Fruit fly (Drosophila melanogaster) whole organism, embryonic: Measurements from ENCODE around the gene jus.

Source experiments
- B-H2 ChIP-seq: fragments of 200-800 bp; sonication (Bioruptor generic); optimal IDR thresholded peaks from 2 replicates; lab custom pipeline; 2018; ENCODE audit warnings: missing biosample characterization, mild to moderate bottlenecking, missing genetic modification characterization
- BEAF-32 ChIP-seq: fragments of 200-800 bp; sonication (Bioruptor generic); optimal IDR thresholded peaks from 3 replicates; lab custom pipeline; 2017; ENCODE audit warnings: missing biosample characterization, missing genetic modification characterization, mild to moderate bottlenecking, moderate library complexity, missing genetic modification reagents
- CG10321 ChIP-seq: fragments of 200-800 bp; sonication (Bioruptor generic); IDR thresholded peaks from 2 replicates; pipeline ENCODE4 v1.3.6; 2022; ENCODE audit warnings: missing biosample characterization, missing genetic modification characterization
- CG12744 ChIP-seq: fragments of 200-800 bp; sonication (Bioruptor generic); optimal IDR thresholded peaks from 2 replicates; lab custom pipeline; 2016; ENCODE audit warnings: missing biosample characterization, missing genetic modification characterization
- CG12942 ChIP-seq: fragments of 200-800 bp; sonication (Bioruptor generic); optimal IDR thresholded peaks from 3 replicates; lab custom pipeline; 2016; ENCODE audit warnings: missing biosample characterization, missing genetic modification characterization
- CG13775 ChIP-seq: fragments of 200-800 bp; sonication (Bioruptor generic); optimal IDR thresholded peaks from 3 replicates; lab custom pipeline; 2017; ENCODE audit warnings: missing biosample characterization, mild to moderate bottlenecking, missing genetic modification characterization
- CG14965 ChIP-seq: fragments of 200-800 bp; sonication (Bioruptor generic); optimal IDR thresholded peaks from 2 replicates; lab custom pipeline; 2016; ENCODE audit warnings: missing biosample characterization, missing genetic modification characterization, borderline replicate concordance
- CG15011 ChIP-seq: fragments of 200-800 bp; sonication (Bioruptor generic); optimal IDR thresholded peaks from 3 replicates; lab custom pipeline; 2018; ENCODE audit warnings: missing biosample characterization, mild to moderate bottlenecking, missing genetic modification characterization
- CG16815 ChIP-seq: fragments of 200-800 bp; sonication (Bioruptor generic); optimal IDR thresholded peaks from 3 replicates; lab custom pipeline; 2017; ENCODE audit warnings: missing biosample characterization, mild to moderate bottlenecking, missing genetic modification characterization
- CG17802 ChIP-seq: fragments of 200-800 bp; sonication (Bioruptor generic); optimal IDR thresholded peaks from 2 replicates; lab custom pipeline; 2018; ENCODE audit warnings: missing biosample characterization, mild to moderate bottlenecking, missing genetic modification characterization, moderate library complexity
- CG2202 ChIP-seq: fragments of 200-800 bp; sonication (Bioruptor generic); optimal IDR thresholded peaks from 2 replicates; lab custom pipeline; 2018; ENCODE audit warnings: missing biosample characterization, mild to moderate bottlenecking, missing genetic modification characterization
- CG33557 ChIP-seq: fragments of 200-800 bp; sonication (Bioruptor generic); optimal IDR thresholded peaks from 2 replicates; lab custom pipeline; 2019; ENCODE audit warnings: missing biosample characterization, mild to moderate bottlenecking, missing genetic modification characterization, moderate library complexity
- CG3407 ChIP-seq: fragments of 200-800 bp; sonication (Bioruptor generic); optimal IDR thresholded peaks from 2 replicates; lab custom pipeline; 2018; ENCODE audit warnings: missing biosample characterization, mild to moderate bottlenecking, missing genetic modification characterization
- CG34376 ChIP-seq: fragments of 200-800 bp; sonication (Bioruptor generic); optimal IDR thresholded peaks from 2 replicates; lab custom pipeline; 2018; ENCODE audit warnings: missing biosample characterization, mild to moderate bottlenecking, missing genetic modification characterization
- CG7357 ChIP-seq: fragments of 200-800 bp; sonication (Bioruptor generic); IDR thresholded peaks from 3 replicates; pipeline ENCODE4 v1.3.6; 2022; ENCODE audit warnings: missing biosample characterization, missing genetic modification characterization
- D ChIP-seq, 2 experiments: fragments of 200-800 bp in 1 of 2; fragments of >200 bp in 1 of 2; sonication (Bioruptor generic) in 1 of 2; optimal IDR thresholded peaks; 2 replicates in 1 of 2; 3 replicates in 1 of 2; lab custom pipeline; 2017; ENCODE audit warnings: mild to moderate bottlenecking in 1 of 2, missing biosample characterization in 1 of 2, missing genetic modification characterization in 1 of 2, missing genetic modification reagents in 1 of 2
- Dbx ChIP-seq: fragments of 200-800 bp; sonication (Bioruptor generic); IDR thresholded peaks from 3 replicates; pipeline ENCODE4 v1.3.6; 2022; ENCODE audit warnings: missing biosample characterization, missing genetic modification characterization
- Dip2 ChIP-seq: fragments of 200-800 bp; sonication (Bioruptor generic); IDR thresholded peaks from 2 replicates; pipeline ENCODE4 v1.3.6; 2022; ENCODE audit warnings: missing biosample characterization, missing genetic modification characterization
- Drgx ChIP-seq: fragments of 200-800 bp; sonication (Bioruptor generic); IDR thresholded peaks from 2 replicates; pipeline ENCODE4 v1.3.6; 2022; ENCODE audit warnings: missing biosample characterization, missing genetic modification characterization
- E2f2 ChIP-seq: fragments of 200-800 bp; sonication (Bioruptor generic); IDR thresholded peaks from 2 replicates; pipeline ENCODE4 v1.3.6; 2022; ENCODE audit warnings: missing biosample characterization, missing genetic modification characterization
- HLHmδ ChIP-seq: fragments of 200-800 bp; sonication (Bioruptor generic); optimal IDR thresholded peaks from 2 replicates; lab custom pipeline; 2018; ENCODE audit warnings: missing biosample characterization, mild to moderate bottlenecking, missing genetic modification characterization, moderate library complexity
- HmgD ChIP-seq: fragments of 200-800 bp; sonication (Bioruptor generic); optimal IDR thresholded peaks from 3 replicates; lab custom pipeline; 2016; ENCODE audit warnings: missing biosample characterization, missing genetic modification characterization
- MBD-R2 ChIP-seq: fragments of 200-800 bp; sonication (Bioruptor generic); IDR thresholded peaks from 2 replicates; pipeline ENCODE4 v1.3.6; 2022; ENCODE audit warnings: missing biosample characterization, missing genetic modification characterization
- Mes4 ChIP-seq: fragments of 200-800 bp; sonication (Bioruptor generic); optimal IDR thresholded peaks from 2 replicates; lab custom pipeline; 2016; ENCODE audit warnings: missing biosample characterization, missing genetic modification characterization
- Nf-YA ChIP-seq: fragments of 200-800 bp; sonication (Bioruptor generic); IDR thresholded peaks from 2 replicates; pipeline ENCODE4 v1.3.6; 2022; ENCODE audit warnings: missing biosample characterization, missing genetic modification characterization
- Nf-YC ChIP-seq: fragments of 200-800 bp; optimal IDR thresholded peaks from 3 replicates; lab custom pipeline; 2019; ENCODE audit warnings: missing biosample characterization, mild to moderate bottlenecking, missing genetic modification characterization, moderate library complexity
- Rx ChIP-seq: fragments of 200-800 bp; sonication (Bioruptor generic); IDR thresholded peaks from 2 replicates; pipeline ENCODE4 v1.3.6; 2022; ENCODE audit warnings: missing biosample characterization, missing genetic modification characterization
- Side ChIP-seq: fragments of 200-800 bp; sonication (Bioruptor generic); optimal IDR thresholded peaks from 2 replicates; lab custom pipeline; 2016; ENCODE audit warnings: missing biosample characterization, missing genetic modification characterization
- Taf1 ChIP-seq: fragments of 200-800 bp; sonication (Bioruptor generic); IDR thresholded peaks from 2 replicates; pipeline ENCODE4 v1.3.6; 2022; ENCODE audit warnings: missing biosample characterization, missing genetic modification characterization
- al ChIP-seq: fragments of 200-800 bp; sonication (Bioruptor generic); IDR thresholded peaks from 2 replicates; pipeline ENCODE4 v1.3.6; 2022; ENCODE audit warnings: missing biosample characterization, missing genetic modification characterization
- bowl ChIP-seq: fragments of 200-800 bp; sonication (Bioruptor generic); IDR thresholded peaks from 2 replicates; pipeline ENCODE4 v1.3.6; 2022; ENCODE audit warnings: missing biosample characterization, missing genetic modification characterization
- ci ChIP-seq: fragments of 200-800 bp; sonication (Bioruptor generic); IDR thresholded peaks from 3 replicates; pipeline ENCODE4 v1.3.6; 2022; ENCODE audit warnings: missing biosample characterization, missing genetic modification characterization
- corto ChIP-seq: fragments of 200-800 bp; sonication (Bioruptor generic); optimal IDR thresholded peaks from 2 replicates; lab custom pipeline; 2016; ENCODE audit warnings: missing biosample characterization, mild to moderate bottlenecking, missing genetic modification characterization, moderate library complexity
- crp ChIP-seq, 2 experiments: fragments of 200-800 bp; sonication (Bioruptor generic); optimal IDR thresholded peaks; 2 replicates in 1 of 2; 3 replicates in 1 of 2; lab custom pipeline; 2017; ENCODE audit warnings: missing biosample characterization in 2 of 2, missing genetic modification characterization in 2 of 2, mild to moderate bottlenecking in 1 of 2, moderate library complexity in 1 of 2
- fd102C ChIP-seq: fragments of 200-800 bp; sonication (Bioruptor generic); optimal IDR thresholded peaks from 2 replicates; lab custom pipeline; 2018; ENCODE audit warnings: missing biosample characterization, mild to moderate bottlenecking, missing genetic modification characterization, moderate library complexity
- gfzf ChIP-seq: fragments of 200-800 bp; sonication (Bioruptor generic); optimal IDR thresholded peaks from 2 replicates; lab custom pipeline; 2016; ENCODE audit warnings: missing biosample characterization, mild to moderate bottlenecking, missing genetic modification characterization, moderate library complexity
- gsb ChIP-seq: fragments of 200-800 bp; sonication (Bioruptor generic); IDR thresholded peaks from 2 replicates; pipeline ENCODE4 v1.3.6; 2022; ENCODE audit warnings: missing biosample characterization, missing genetic modification characterization
- jigr1 ChIP-seq: fragments of 200-800 bp; sonication (Bioruptor generic); IDR thresholded peaks from 3 replicates; pipeline ENCODE4 v1.3.6; 2022; ENCODE audit warnings: missing biosample characterization, missing genetic modification characterization
- klu ChIP-seq: fragments of 200-800 bp; sonication (Bioruptor generic); IDR thresholded peaks from 2 replicates; pipeline ENCODE4 v1.3.6; 2022; ENCODE audit warnings: missing biosample characterization, missing genetic modification characterization
- lmd ChIP-seq: fragments of 200-800 bp; sonication (Bioruptor generic); IDR thresholded peaks from 2 replicates; pipeline ENCODE4 v1.3.6; 2022; ENCODE audit warnings: missing biosample characterization, missing genetic modification characterization
- mld ChIP-seq: fragments of 200-800 bp; sonication (Bioruptor generic); IDR thresholded peaks from 3 replicates; pipeline ENCODE4 v1.3.6; 2022; ENCODE audit warnings: missing biosample characterization, missing genetic modification characterization; ENCODE audit not compliant: partially characterized antibody
- pb ChIP-seq: fragments of 200-800 bp; sonication (Bioruptor generic); optimal IDR thresholded peaks from 3 replicates; lab custom pipeline; 2016; ENCODE audit warnings: missing biosample characterization, missing genetic modification characterization
- peb ChIP-seq: fragments of 200-800 bp; sonication (Bioruptor generic); IDR thresholded peaks from 2 replicates; pipeline ENCODE4 v1.3.6; 2022; ENCODE audit warnings: missing biosample characterization, missing genetic modification characterization
- pfk ChIP-seq: fragments of 200-800 bp; sonication (Bioruptor generic); optimal IDR thresholded peaks from 2 replicates; lab custom pipeline; 2018; ENCODE audit warnings: missing biosample characterization, mild to moderate bottlenecking, missing genetic modification characterization, moderate library complexity
- pho ChIP-seq: fragments of 200-800 bp; sonication (Bioruptor generic); optimal IDR thresholded peaks from 2 replicates; lab custom pipeline; 2016; ENCODE audit warnings: missing biosample characterization, missing genetic modification characterization
- pzg ChIP-seq: fragments of 200-800 bp; sonication (Bioruptor generic); optimal IDR thresholded peaks from 3 replicates; lab custom pipeline; 2018; ENCODE audit warnings: missing biosample characterization, mild to moderate bottlenecking, missing genetic modification characterization, moderate library complexity
- ttk ChIP-seq: fragments of 200-800 bp; sonication (Bioruptor generic); IDR thresholded peaks from 2 replicates; pipeline ENCODE4 v2.1.2; 2022; ENCODE audit warnings: missing biosample characterization, missing genetic modification characterization

Gene jus

dm6 chr3R:29124128-29124527 lies 70.7 kb downstream of the jus start (continued):
- peak; percentile 55; the same call in 1 of the 2 replicates for TF ChIP-seq Nf-YA (GFP tag; lab: Robert Waterston, UW)
- TF ChIP-seq ttk (GFP tag; lab: Robert Waterston, UW) = peak; percentile 73
- peak; percentile 68 for TF ChIP-seq al (GFP tag; lab: Robert Waterston, UW)
- peak; percentile 52; the same call in 1 of the 2 replicates for TF ChIP-seq Taf1 (GFP tag; lab: Robert Waterston, UW)
- 0 out of 2 replicates have a peak, but pooled peaks have one; percentile 42 for TF ChIP-seq klu (GFP tag; lab: Robert Waterston, UW)
- no peak for TF ChIP-seq CG34376 (GFP tag; lab: Kevin White, UChicago)
- TF ChIP-seq pzg (GFP tag; lab: Kevin White, UChicago) = no peak
- peak; percentile 26 for TF ChIP-seq CG12942 (GFP tag; lab: Kevin White, UChicago)
- TF ChIP-seq ci (GFP tag; lab: Robert Waterston, UW) = peak; percentile 81
- no peak for TF ChIP-seq fd102C
- TF ChIP-seq E2f2 (GFP tag; lab: Robert Waterston, UW) = peak; percentile 33; the same call in 1 of the 2 replicates
- no peak for TF ChIP-seq B-H2
- no peak for TF ChIP-seq Dip2 (GFP tag; lab: Robert Waterston, UW)
- no peak for TF ChIP-seq HLHmδ (GFP tag; lab: Kevin White, UChicago)
- no peak for TF ChIP-seq jigr1 (GFP tag; lab: Robert Waterston, UW)
- TF ChIP-seq, all 482 proteins: peak for 277

dm6 chr3R:29122817-29123611 lies 71.8 kb downstream of the jus start, which contains the start of the genes yem and Ctl2:
TSS of gene yem (minus strand) at chr3R:29122879.
TSS of gene Ctl2 (plus strand) at chr3R:29123370.
- peak; percentile 39; the same call in 1 of the 3 replicates for TF ChIP-seq mld (GFP tag; lab: Robert Waterston, UW)
- TF ChIP-seq lmd = peak; percentile 55
- TF ChIP-seq pho = peak; percentile 91
- TF ChIP-seq crp (GFP tag; optimal IDR thresholded peaks at IDR 0.05; lab: Kevin White, UChicago) = peak; percentile 78 to 97
- TF ChIP-seq gfzf (GFP tag; lab: Kevin White, UChicago) = peak; percentile 46
- TF ChIP-seq CG16815 = peak; percentile 82
- TF ChIP-seq CG7357 (GFP tag; lab: Robert Waterston, UW) = peak; percentile 95
- peak; percentile 77 for TF ChIP-seq Side (GFP tag; lab: Kevin White, UChicago)
- peak; percentile 42 for TF ChIP-seq CG14965
- TF ChIP-seq BEAF-32 (GFP tag; lab: Kevin White, UChicago) = peak; percentile 50
- peak; percentile 64 for TF ChIP-seq HmgD (GFP tag; lab: Kevin White, UChicago)
- peak; percentile 22; the same call in 1 of the 2 replicates for TF ChIP-seq peb (GFP tag; lab: Robert Waterston, UW)
- peak; percentile 44 for TF ChIP-seq Drgx (GFP tag; lab: Robert Waterston, UW)
- no peak for TF ChIP-seq gsb (GFP tag; lab: Robert Waterston, UW)
- TF ChIP-seq CG10321 (GFP tag; lab: Robert Waterston, UW) = 0 out of 2 replicates have a peak, but pooled peaks have one; percentile 20
- peak; percentile 78; the same call in 1 of the 3 replicates for TF ChIP-seq Dbx (GFP tag; lab: Robert Waterston, UW)
- TF ChIP-seq Rx (GFP tag; lab: Robert Waterston, UW) = peak; percentile 18
- no peak for TF ChIP-seq corto (GFP tag; lab: Kevin White, UChicago)
- TF ChIP-seq CG13775 (GFP tag; lab: Kevin White, UChicago) = peak; percentile 80
- TF ChIP-seq CG15011 (GFP tag; lab: Kevin White, UChicago) = peak; percentile 54
- peak; percentile 82 for TF ChIP-seq MBD-R2 (GFP tag; lab: Robert Waterston, UW)
- TF ChIP-seq Mes4 = peak; percentile 64
- peak; percentile 40 for TF ChIP-seq pfk
- TF ChIP-seq CG17802 (tag; lab: Kevin White, UChicago) = peak; percentile 71
- TF ChIP-seq CG2202 = peak; percentile 6
- peak; percentile 7 for TF ChIP-seq CG3407 (GFP tag; lab: Kevin White, UChicago)
- no peak for TF ChIP-seq CG33557 (GFP tag; lab: Kevin White, UChicago)
- peak; percentile 80 for TF ChIP-seq CG12744 (GFP tag; lab: Kevin White, UChicago)
- TF ChIP-seq Nf-YC (tag; lab: Kevin White, UChicago) = peak; percentile 58
- no peak for TF ChIP-seq bowl (GFP tag; lab: Robert Waterston, UW)
- peak; percentile 62 for TF ChIP-seq pb (GFP tag; lab: Kevin White, UChicago)
- TF ChIP-seq D (optimal IDR thresholded peaks at IDR 0.05; lab: Kevin White, UChicago) = no peak
- TF ChIP-seq D (GFP tag; optimal IDR thresholded peaks at IDR 0.05; lab: Kevin White, UChicago) = peak; percentile 50
